Worm (Caenorhabditis elegans) whole organism, L2 larva: ENCODE results near the gene arp-6.

Experiments
- F13H6.1 ChIP-seq: sonication (generic microtip); optimal IDR thresholded peaks from 2 replicates; lab custom pipeline; 2016; ENCODE audit warnings: missing genetic modification characterization, missing compliant biosample characterization
- R02D3.7 ChIP-seq: fragments of 150-350 bp; optimal IDR thresholded peaks from 2 replicates; lab custom pipeline; 2014; ENCODE audit warnings: missing biosample characterization, missing genetic modification characterization
- Y55F3AM.14 ChIP-seq: fragments of 200-800 bp; sonication (Bioruptor generic); optimal IDR thresholded peaks from 2 replicates; lab custom pipeline; 2018; ENCODE audit warnings: mild to moderate bottlenecking, missing genetic modification characterization, missing compliant biosample characterization
- aly-2 ChIP-seq: fragments of 150-350 bp; optimal IDR thresholded peaks from 2 replicates; lab custom pipeline; 2014; ENCODE audit warnings: missing biosample characterization, missing genetic modification characterization
- ama-1 ChIP-seq: fragments of 150-350 bp; optimal IDR thresholded peaks from 2 replicates; lab custom pipeline; 2018; ENCODE audit warnings: inconsistent platforms
- egl-27 ChIP-seq: sonication (generic microtip); optimal IDR thresholded peaks from 3 replicates; lab custom pipeline; 2017; ENCODE audit warnings: missing biosample characterization, missing genetic modification reagents, missing genetic modification characterization
- fos-1 ChIP-seq: fragments of 150-350 bp; optimal IDR thresholded peaks from 2 replicates; lab custom pipeline; 2014; ENCODE audit warnings: missing biosample characterization, missing genetic modification characterization
- lin-11 ChIP-seq: fragments of 150-350 bp; sonication (generic microtip); optimal IDR thresholded peaks from 2 replicates; lab custom pipeline; 2014; ENCODE audit warnings: missing biosample characterization, missing genetic modification characterization, inconsistent platforms, mixed read lengths
- unc-55 ChIP-seq: fragments of 150-350 bp; sonication (generic microtip); optimal IDR thresholded peaks from 3 replicates; lab custom pipeline; 2014; ENCODE audit warnings: missing biosample characterization, missing genetic modification reagents, missing genetic modification characterization
- unc-62 ChIP-seq: fragments of 150-350 bp; optimal IDR thresholded peaks from 2 replicates; lab custom pipeline; 2014; ENCODE audit warnings: missing biosample characterization, missing genetic modification reagents, missing genetic modification characterization
- zag-1 ChIP-seq: fragments of 150-350 bp; optimal IDR thresholded peaks from 2 replicates; lab custom pipeline; 2014; ENCODE audit warnings: missing biosample characterization, missing genetic modification characterization

ce11 chrII:8071012-8071625 is 34.0 kb upstream of the arp-6 start:
- TF ChIP-seq unc-62 (GFP tag; lab: Kevin White, UChicago) (no peak), ama-1 (lab: Kevin White, UChicago) (no peak), unc-55 (GFP tag; lab: Kevin White, UChicago) (no peak), R02D3.7 (tag; lab: Kevin White, UChicago) (no peak), Y55F3AM.14 (GFP tag; lab: Kevin White, UChicago) (no peak), zag-1 (tag; lab: Kevin White, UChicago) (no peak), lin-11 (tag; lab: Kevin White, UChicago) (no peak), fos-1 (tag; lab: Kevin White, UChicago) (peak; percentile 36), F13H6.1 (tag; lab: Kevin White, UChicago) (no peak), egl-27 (no peak), aly-2 (tag; lab: Kevin White, UChicago) (no peak)
